Worm (Caenorhabditis elegans): ENCODE measurements around the gene jmjd-1.1.
A peak's percentile ranks its signal among the peaks of the same experiment; 100 is the strongest.

Gene jmjd-1.1

DNA sequence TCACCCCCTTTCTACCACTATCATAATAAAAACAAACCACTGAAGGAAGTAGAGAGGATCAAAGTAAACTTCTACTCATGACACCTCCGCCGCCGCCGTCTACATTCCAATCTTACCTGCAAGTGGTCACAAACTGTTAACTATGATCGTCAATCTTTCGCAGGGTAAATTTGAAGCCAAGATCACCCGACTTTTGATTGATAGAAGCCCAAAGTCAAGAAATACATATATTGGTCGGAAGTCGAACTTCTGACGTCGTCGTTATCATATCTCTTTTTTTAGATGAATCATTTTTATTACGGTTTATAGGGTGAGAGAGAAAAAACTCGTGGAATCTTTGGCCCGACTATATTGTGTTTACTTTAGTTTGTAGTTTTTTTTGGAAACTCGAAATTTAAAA, 32.0 kb downstream of the jmjd-1.1 start:
- TF ChIP-seq pag-3 (tag; optimal IDR thresholded peaks at IDR 0.05; ENCODE audit: borderline replicate concordance, insufficient read depth) (no peak), nhr-20 (tag; optimal IDR thresholded peaks at IDR 0.05) (peak; percentile 81), pax-3 (tag; optimal IDR thresholded peaks at IDR 0.05) (no peak), egl-27 (tag; optimal IDR thresholded peaks at IDR 0.05) (no peak), ceh-90 (tag; optimal IDR thresholded peaks at IDR 0.05) (no peak), ztf-11 (tag; optimal IDR thresholded peaks at IDR 0.05) (no peak), skn-1 (tag; optimal IDR thresholded peaks at IDR 0.05) (no peak), sup-37 (GFP tag; optimal IDR thresholded peaks at IDR 0.05) (no peak), dpl-1 (GFP tag; optimal IDR thresholded peaks at IDR 0.05) (no peak), nhr-85 (tag) (peak; percentile 96), vab-15 (tag; optimal IDR thresholded peaks at IDR 0.05) (no peak), lsy-2 (tag; optimal IDR thresholded peaks at IDR 0.05) (peak in 1 of 2 experiments; percentile 28), jun-1 (tag; optimal IDR thresholded peaks at IDR 0.05) (no peak), grh-1 (GFP tag; IDR thresholded peaks at IDR 0.05) (no peak), hpl-2 (GFP tag; optimal IDR thresholded peaks at IDR 0.05) (no peak), efl-3 (GFP tag; optimal IDR thresholded peaks at IDR 0.05) (no peak), unc-30 (tag; optimal IDR thresholded peaks at IDR 0.05) (no peak), fkh-4 (tag; optimal IDR thresholded peaks at IDR 0.05; ENCODE audit: borderline replicate concordance) (no peak), nhr-71 (tag; optimal IDR thresholded peaks at IDR 0.05) (peak; percentile 76), sptf-1 (tag; optimal IDR thresholded peaks at IDR 0.05) (no peak), nhr-19 (GFP tag; conservative IDR thresholded peaks at IDR 0.05) (peak; percentile 24; the same call in 1 of the 2 replicates), tlp-1 (tag; optimal IDR thresholded peaks at IDR 0.05) (no peak), unc-98 (GFP tag; IDR thresholded peaks at IDR 0.05) (no peak), unc-86 (tag; optimal IDR thresholded peaks at IDR 0.05) (no peak), ceh-63 (GFP tag; optimal IDR thresholded peaks at IDR 0.05) (no peak), dsc-1 (tag; optimal IDR thresholded peaks at IDR 0.05) (no peak), lin-14 (GFP tag; optimal IDR thresholded peaks at IDR 0.05) (peak; percentile 80), egl-13 (tag; optimal IDR thresholded peaks at IDR 0.05) (no peak), lin-13 (GFP tag; optimal IDR thresholded peaks at IDR 0.05) (no peak), zip-4 (GFP tag; optimal IDR thresholded peaks at IDR 0.05) (no peak), tbx-2 (tag; optimal IDR thresholded peaks at IDR 0.05) (peak; percentile 41), sox-4 (tag; optimal IDR thresholded peaks at IDR 0.05) (no peak), ama-1 (optimal IDR thresholded peaks at IDR 0.05) (no peak), nhr-28 (tag; optimal IDR thresholded peaks at IDR 0.05) (no peak), mab-9 (GFP tag; IDR thresholded peaks at IDR 0.05) (no peak), rnt-1 (tag; optimal IDR thresholded peaks at IDR 0.05) (no peak), F16B12.6 (tag; optimal IDR thresholded peaks at IDR 0.05) (no peak), mef-2 (tag; optimal IDR thresholded peaks at IDR 0.05) (no peak), ztf-4 (tag; optimal IDR thresholded peaks at IDR 0.05) (no peak), lin-39 (tag; optimal IDR thresholded peaks at IDR 0.05) (no peak), nhr-84 (tag; optimal IDR thresholded peaks at IDR 0.05) (no peak), irx-1 (tag; optimal IDR thresholded peaks at IDR 0.05) (no peak), elt-2 (tag; optimal IDR thresholded peaks at IDR 0.05) (no peak), elt-3 (tag; optimal IDR thresholded peaks at IDR 0.05) (peak in 4 of 6 experiments; percentile 66 to 93 (median 67)), xbp-1 (tag; optimal IDR thresholded peaks at IDR 0.05) (no peak), nhr-237 (tag; optimal IDR thresholded peaks at IDR 0.05) (no peak), ceh-82 (tag; optimal IDR thresholded peaks at IDR 0.05) (no peak), lin-35 (GFP tag; optimal IDR thresholded peaks at IDR 0.05) (peak in 1 of 2 experiments; percentile 17), lir-3 (tag; optimal IDR thresholded peaks at IDR 0.05; ENCODE audit: poor library complexity) (no peak), ces-1 (GFP tag; optimal IDR thresholded peaks at IDR 0.05) (no peak), snu-23 (GFP tag; optimal IDR thresholded peaks at IDR 0.05) (peak; percentile 13), C16A3.4 (tag; optimal IDR thresholded peaks at IDR 0.05) (no peak), nhr-47 (tag; optimal IDR thresholded peaks at IDR 0.05) (peak; percentile 25)
